Fruit fly (Drosophila melanogaster) whole organism, embryonic: ENCODE results near the gene CG42232.

Experiments used
- Aef1 ChIP-seq: fragments of 200-800 bp; sonication (Bioruptor generic); IDR thresholded peaks from 3 replicates; pipeline ENCODE4 v1.3.6; 2022; ENCODE audit warnings: missing biosample characterization, missing genetic modification characterization
- C15 ChIP-seq: fragments of 200-800 bp; sonication (Bioruptor generic); IDR thresholded peaks from 3 replicates; pipeline ENCODE4 v1.3.6; 2022; ENCODE audit warnings: missing biosample characterization, missing genetic modification characterization
- CG1024 ChIP-seq: fragments of 200-800 bp; sonication (Bioruptor generic); IDR thresholded peaks from 2 replicates; pipeline ENCODE4 v1.3.6; 2022; ENCODE audit warnings: missing biosample characterization, missing genetic modification characterization
- CG12769 ChIP-seq: fragments of 200-800 bp; sonication (Bioruptor generic); optimal IDR thresholded peaks from 2 replicates; lab custom pipeline; 2019; ENCODE audit warnings: missing biosample characterization, mild to moderate bottlenecking, missing genetic modification characterization, moderate library complexity
- CG13123 ChIP-seq: fragments of 200-800 bp; sonication (Bioruptor generic); optimal IDR thresholded peaks from 2 replicates; lab custom pipeline; 2016; ENCODE audit warnings: missing biosample characterization, missing genetic modification characterization
- CG13424 ChIP-seq: fragments of 200-800 bp; sonication (Bioruptor generic); optimal IDR thresholded peaks from 2 replicates; lab custom pipeline; 2019; ENCODE audit warnings: missing biosample characterization, mild to moderate bottlenecking, missing genetic modification characterization, moderate library complexity
- CG1529 ChIP-seq: fragments of 200-800 bp; sonication (Bioruptor generic); optimal IDR thresholded peaks from 3 replicates; lab custom pipeline; 2018; ENCODE audit warnings: missing biosample characterization, missing genetic modification characterization
- CG18011 ChIP-seq: fragments of 200-800 bp; sonication (Bioruptor generic); optimal IDR thresholded peaks from 2 replicates; lab custom pipeline; 2017; ENCODE audit warnings: missing biosample characterization, missing genetic modification characterization, mild to moderate bottlenecking, moderate library complexity, missing genotype
- CG18262 ChIP-seq: fragments of 200-800 bp; optimal IDR thresholded peaks from 3 replicates; lab custom pipeline; 2019; ENCODE audit warnings: missing biosample characterization, mild to moderate bottlenecking, missing genetic modification characterization, moderate library complexity
- CG18476 ChIP-seq: fragments of 200-800 bp; sonication (Bioruptor generic); optimal IDR thresholded peaks from 2 replicates; lab custom pipeline; 2016; ENCODE audit warnings: missing biosample characterization, mild to moderate bottlenecking, missing genetic modification characterization
- CG2129 ChIP-seq: fragments of 200-800 bp; sonication (Bioruptor generic); IDR thresholded peaks from 2 replicates; pipeline ENCODE4 v1.3.6; 2022; ENCODE audit warnings: missing biosample characterization, missing genetic modification characterization; ENCODE audit not compliant: partially characterized antibody
- CG3163 ChIP-seq: fragments of 200-800 bp; sonication (Bioruptor generic); optimal IDR thresholded peaks from 3 replicates; lab custom pipeline; 2016; ENCODE audit warnings: missing biosample characterization, missing genetic modification characterization
- CG34422 ChIP-seq: fragments of 200-800 bp; sonication (Bioruptor generic); IDR thresholded peaks from 3 replicates; pipeline ENCODE4 v1.3.6; 2022; ENCODE audit warnings: missing biosample characterization, missing genetic modification characterization
- CG3838 ChIP-seq: fragments of 200-800 bp; sonication (Bioruptor generic); optimal IDR thresholded peaks from 3 replicates; lab custom pipeline; 2016; ENCODE audit warnings: missing biosample characterization, missing genetic modification characterization
- CG4282 ChIP-seq: fragments of 200-800 bp; sonication (Bioruptor generic); optimal IDR thresholded peaks from 2 replicates; lab custom pipeline; 2016; ENCODE audit warnings: missing biosample characterization, missing genetic modification characterization
- CG4730 ChIP-seq: fragments of 200-800 bp; sonication (Bioruptor generic); IDR thresholded peaks from 2 replicates; pipeline ENCODE4 v1.3.6; 2022; ENCODE audit warnings: missing biosample characterization, missing genetic modification characterization
- CG5180 ChIP-seq: fragments of 200-800 bp; sonication (Bioruptor generic); optimal IDR thresholded peaks from 3 replicates; lab custom pipeline; 2017; ENCODE audit warnings: missing biosample characterization, missing genetic modification characterization, mild to moderate bottlenecking, moderate library complexity, missing genetic modification reagents
- CG5953 ChIP-seq: fragments of 200-800 bp; sonication (Bioruptor generic); IDR thresholded peaks from 2 replicates; pipeline ENCODE4 v1.3.6; 2022; ENCODE audit warnings: missing biosample characterization, missing genetic modification characterization
- CG6813 ChIP-seq: fragments of 200-800 bp; sonication (Bioruptor generic); optimal IDR thresholded peaks from 2 replicates; lab custom pipeline; 2017; ENCODE audit warnings: missing biosample characterization, missing genetic modification characterization, mild to moderate bottlenecking, moderate library complexity, missing genetic modification reagents
- CG7271 ChIP-seq: fragments of 200-800 bp; sonication (Bioruptor generic); optimal IDR thresholded peaks from 2 replicates; lab custom pipeline; 2018; ENCODE audit warnings: missing biosample characterization, mild to moderate bottlenecking, missing genetic modification characterization, moderate library complexity
- CG9876 ChIP-seq: fragments of 200-800 bp; sonication (Bioruptor generic); optimal IDR thresholded peaks from 2 replicates; lab custom pipeline; 2016; ENCODE audit warnings: missing biosample characterization, missing genetic modification characterization
- D19A ChIP-seq: fragments of 200-800 bp; optimal IDR thresholded peaks from 3 replicates; lab custom pipeline; 2019; ENCODE audit warnings: missing biosample characterization, mild to moderate bottlenecking, missing genetic modification characterization, moderate library complexity
- D19B ChIP-seq: fragments of 200-800 bp; sonication (Bioruptor generic); optimal IDR thresholded peaks from 2 replicates; lab custom pipeline; 2017; ENCODE audit warnings: missing biosample characterization, mild to moderate bottlenecking, missing genetic modification characterization
- Dad ChIP-seq: fragments of 200-800 bp; sonication (Bioruptor generic); optimal IDR thresholded peaks from 3 replicates; lab custom pipeline; 2016; ENCODE audit warnings: missing biosample characterization, missing genetic modification characterization
- Eip74EF ChIP-seq, 2 experiments: fragments of 200-800 bp in 1 of 2; fragments of >200 bp in 1 of 2; sonication (Bioruptor generic) in 1 of 2; optimal IDR thresholded peaks; 2 replicates each; lab custom pipeline; 2017 to 2019; ENCODE audit warnings: missing biosample characterization in 2 of 2, missing genetic modification characterization in 2 of 2, mild to moderate bottlenecking in 1 of 2, moderate library complexity in 1 of 2
- HLH54F ChIP-seq: fragments of 200-800 bp; sonication (Bioruptor generic); optimal IDR thresholded peaks from 3 replicates; lab custom pipeline; 2016; ENCODE audit warnings: missing biosample characterization, missing genetic modification characterization
- HmgZ ChIP-seq: fragments of 200-800 bp; sonication (Bioruptor generic); optimal IDR thresholded peaks from 2 replicates; lab custom pipeline; 2018; ENCODE audit warnings: missing biosample characterization, mild to moderate bottlenecking, missing genetic modification characterization
- Jarid2 ChIP-seq: fragments of 200-800 bp; sonication (Bioruptor generic); optimal IDR thresholded peaks from 3 replicates; lab custom pipeline; 2017; ENCODE audit warnings: mild to moderate bottlenecking, missing biosample characterization, missing genetic modification reagents, missing genetic modification characterization
- Mad ChIP-seq: fragments of 200-800 bp; sonication (Bioruptor generic); optimal IDR thresholded peaks from 2 replicates; lab custom pipeline; 2016; ENCODE audit warnings: missing biosample characterization, missing genetic modification characterization
- Max ChIP-seq: fragments of 200-800 bp; sonication (Bioruptor generic); optimal IDR thresholded peaks from 2 replicates; lab custom pipeline; 2016; ENCODE audit warnings: missing biosample characterization, mild to moderate bottlenecking, missing genetic modification characterization
- Nf-YB ChIP-seq: fragments of 200-800 bp; sonication (Bioruptor generic); optimal IDR thresholded peaks from 3 replicates; lab custom pipeline; 2019; ENCODE audit warnings: missing biosample characterization, mild to moderate bottlenecking, missing genetic modification characterization, moderate library complexity
- Ptx1 ChIP-seq: fragments of 200-800 bp; sonication (Bioruptor generic); IDR thresholded peaks from 2 replicates; pipeline ENCODE4 v1.3.6; 2022; ENCODE audit warnings: missing biosample characterization, missing genetic modification characterization
- Xbp1 ChIP-seq: fragments of 200-800 bp; sonication (Bioruptor generic); optimal IDR thresholded peaks from 3 replicates; lab custom pipeline; 2016; ENCODE audit warnings: missing biosample characterization, mild to moderate bottlenecking, missing genetic modification characterization
- danr ChIP-seq: fragments of 200-800 bp; sonication (Bioruptor generic); IDR thresholded peaks from 2 replicates; pipeline ENCODE4 v1.3.6; 2022; ENCODE audit warnings: missing biosample characterization, missing genetic modification characterization
- dpn ChIP-seq, 2 experiments: fragments of 200-800 bp; sonication (Bioruptor generic); optimal IDR thresholded peaks; 3 replicates each; lab custom pipeline; 2016; ENCODE audit warnings: missing biosample characterization in 2 of 2, missing genetic modification characterization in 2 of 2
- exex ChIP-seq: fragments of 200-800 bp; sonication (Bioruptor generic); optimal IDR thresholded peaks from 4 replicates; lab custom pipeline; 2018; ENCODE audit warnings: missing biosample characterization, mild to moderate bottlenecking, missing genetic modification characterization, moderate library complexity
- fd3F ChIP-seq: fragments of 200-800 bp; sonication (Bioruptor generic); optimal IDR thresholded peaks from 2 replicates; lab custom pipeline; 2018; ENCODE audit warnings: missing biosample characterization, mild to moderate bottlenecking, missing genetic modification characterization, moderate library complexity
- fru ChIP-seq: fragments of >200 bp; optimal IDR thresholded peaks from 2 replicates; lab custom pipeline; 2017
- gcm ChIP-seq: fragments of 200-800 bp; sonication (Bioruptor generic); optimal IDR thresholded peaks from 2 replicates; lab custom pipeline; 2019; ENCODE audit warnings: missing biosample characterization, mild to moderate bottlenecking, missing genetic modification characterization, moderate library complexity
- h ChIP-seq: fragments of >200 bp; optimal IDR thresholded peaks from 2 replicates; lab custom pipeline; 2017
- jing ChIP-seq: fragments of 200-800 bp; sonication (Bioruptor generic); optimal IDR thresholded peaks from 2 replicates; lab custom pipeline; 2018; ENCODE audit warnings: missing biosample characterization, mild to moderate bottlenecking, missing genetic modification characterization
- pb ChIP-seq: fragments of 200-800 bp; sonication (Bioruptor generic); optimal IDR thresholded peaks from 3 replicates; lab custom pipeline; 2016; ENCODE audit warnings: missing biosample characterization, missing genetic modification characterization
- pnt ChIP-seq: fragments of 200-800 bp; sonication (Bioruptor generic); optimal IDR thresholded peaks from 3 replicates; lab custom pipeline; 2016; ENCODE audit warnings: missing biosample characterization, missing genetic modification characterization
- sc ChIP-seq, 3 experiments: fragments of >200 bp in 2 of 3; fragments of 200-800 bp in 1 of 3; sonication (Bioruptor generic) in 1 of 3; optimal IDR thresholded peaks; 2 replicates in 2 of 3; 3 replicates in 1 of 3; lab custom pipeline; 2017; ENCODE audit warnings: mild to moderate bottlenecking in 1 of 3, missing biosample characterization in 1 of 3, missing genetic modification characterization in 1 of 3, missing genetic modification reagents in 1 of 3
- shn ChIP-seq: fragments of 200-800 bp; sonication (Bioruptor generic); optimal IDR thresholded peaks from 3 replicates; lab custom pipeline; 2016; ENCODE audit warnings: missing biosample characterization, missing genetic modification characterization
- sim ChIP-seq: fragments of 200-800 bp; sonication (Bioruptor generic); IDR thresholded peaks from 2 replicates; pipeline ENCODE4 v1.3.6; 2022; ENCODE audit warnings: missing biosample characterization, missing genetic modification characterization
- sr ChIP-seq: fragments of 200-800 bp; sonication (Bioruptor generic); IDR thresholded peaks from 3 replicates; pipeline ENCODE4 v1.3.6; 2022; ENCODE audit warnings: missing biosample characterization, missing genetic modification characterization
- vvl ChIP-seq: fragments of 200-800 bp; sonication (Bioruptor generic); IDR thresholded peaks from 2 replicates; pipeline ENCODE4 v1.3.6; 2022; ENCODE audit warnings: missing biosample characterization, missing genetic modification characterization
- wdn ChIP-seq: fragments of 200-800 bp; sonication (Bioruptor generic); IDR thresholded peaks from 2 replicates; pipeline ENCODE4 v1.3.6; 2022; ENCODE audit warnings: missing biosample characterization, missing genetic modification characterization

CG42232 gene

dm6 chr3R:16449187-16449973 lies 20.1 kb downstream of the CG42232 start (continued):
- TF ChIP-seq pb (GFP tag; lab: Kevin White, UChicago) (peak; percentile 86), shn (GFP tag; lab: Kevin White, UChicago) (peak; percentile 82), CG13123 (GFP tag; lab: Kevin White, UChicago) (peak; percentile 66), CG4282 (peak; percentile 16), Max (GFP tag; lab: Kevin White, UChicago) (peak; percentile 88), Mad (GFP tag; lab: Kevin White, UChicago) (peak; percentile 91), pnt (GFP tag; lab: Kevin White, UChicago) (peak; percentile 96), fru (no peak), sc (optimal IDR thresholded peaks at IDR 0.05; lab: Kevin White, UChicago) (no peak), sc (GFP tag; optimal IDR thresholded peaks at IDR 0.05; lab: Kevin White, UChicago) (peak; percentile 87), gcm (GFP tag; lab: Kevin White, UChicago) (peak; percentile 85), CG34422 (GFP tag; lab: Robert Waterston, UW) (peak; percentile 96), CG5953 (GFP tag; lab: Robert Waterston, UW) (peak; percentile 92), CG3163 (GFP tag; lab: Kevin White, UChicago) (peak; percentile 64), CG5180 (GFP tag; lab: Kevin White, UChicago) (peak; percentile 86), wdn (peak; percentile 80), CG1529 (GFP tag; lab: Kevin White, UChicago) (peak; percentile 94), CG12769 (tag; lab: Kevin White, UChicago) (peak; percentile 78), fd3F (GFP tag; lab: Kevin White, UChicago) (peak; percentile 73), CG6813 (peak; percentile 88), dpn (GFP tag; optimal IDR thresholded peaks at IDR 0.05; lab: Kevin White, UChicago) (peak; percentile 92 to 95), sim (GFP tag; lab: Robert Waterston, UW) (peak; percentile 94), CG18011 (GFP tag; lab: Kevin White, UChicago) (no peak), CG18262 (tag; lab: Kevin White, UChicago) (peak; percentile 97), CG9876 (GFP tag; lab: Kevin White, UChicago) (peak; percentile 76), jing (peak; percentile 93), exex (tag; lab: Kevin White, UChicago) (peak; percentile 13), Aef1 (GFP tag; lab: Robert Waterston, UW) (peak; percentile 90), D19B (GFP tag; lab: Kevin White, UChicago) (peak; percentile 61), Xbp1 (GFP tag; lab: Kevin White, UChicago) (peak; percentile 93), HLH54F (GFP tag; lab: Kevin White, UChicago) (peak; percentile 78), CG1024 (GFP tag; lab: Robert Waterston, UW) (peak; percentile 94), sr (peak; percentile 83), Jarid2 (GFP tag; lab: Kevin White, UChicago) (peak; percentile 70), vvl (peak; percentile 97), Dad (GFP tag; lab: Kevin White, UChicago) (peak; percentile 92), C15 (GFP tag; lab: Robert Waterston, UW) (peak; percentile 83; the same call in 1 of the 3 replicates), CG4730 (GFP tag; lab: Robert Waterston, UW) (peak; percentile 92), CG2129 (GFP tag; lab: Robert Waterston, UW) (no peak), HmgZ (tag; lab: Kevin White, UChicago) (peak; percentile 80), CG3838 (peak; percentile 68), h (lab: Kevin White, UChicago) (no peak), danr (GFP tag; lab: Robert Waterston, UW) (0 out of 2 replicates have a peak, but pooled peaks have one; percentile 65), CG18476 (GFP tag; lab: Kevin White, UChicago) (peak; percentile 85), CG13424 (tag; lab: Kevin White, UChicago) (peak; percentile 95), D19A (peak; percentile 92), Ptx1 (GFP tag; lab: Robert Waterston, UW) (peak; percentile 94), Eip74EF (GFP tag; optimal IDR thresholded peaks at IDR 0.05; lab: Kevin White, UChicago) (peak in 1 of 2 experiments; percentile 88), Nf-YB (peak; percentile 68), CG7271 (tag; lab: Kevin White, UChicago) (peak; percentile 59)
